Worm (Caenorhabditis elegans) whole organism, young adult: Measurements from ENCODE around the gene str-204.

Source experiments
- B0261.1 ChIP-seq: sonication (generic microtip); optimal IDR thresholded peaks from 2 replicates; lab custom pipeline; 2016; ENCODE audit warnings: mild to moderate bottlenecking, missing genetic modification characterization, moderate library complexity, missing compliant biosample characterization
- C17E4.6 ChIP-seq: fragments of 200-800 bp; sonication (Bioruptor generic); IDR thresholded peaks from 2 replicates; pipeline ENCODE4 v1.3.6; 2022; ENCODE audit warnings: missing genetic modification reagents, missing genetic modification characterization, missing compliant biosample characterization
- D2030.7 ChIP-seq: fragments of 200-800 bp; sonication (Bioruptor generic); IDR thresholded peaks from 2 replicates; pipeline ENCODE4 v1.3.6; 2022; ENCODE audit warnings: missing genetic modification reagents, missing genetic modification characterization, missing compliant biosample characterization
- F23B12.7 ChIP-seq: sonication (generic microtip); optimal IDR thresholded peaks from 2 replicates; lab custom pipeline; 2017; ENCODE audit warnings: missing genetic modification characterization, mild to moderate bottlenecking, missing compliant biosample characterization, antibody characterized with exemption, moderate library complexity; ENCODE audit not compliant: insufficient read depth
- F33H1.4 ChIP-seq: fragments of 200-800 bp; sonication (Bioruptor generic); IDR thresholded peaks from 2 replicates; pipeline ENCODE4 v1.3.6; 2022; ENCODE audit warnings: missing genetic modification reagents, missing genetic modification characterization, missing compliant biosample characterization
- K11D2.4 ChIP-seq: fragments of 200-800 bp; sonication (Bioruptor generic); IDR thresholded peaks from 2 replicates; pipeline ENCODE4 v1.3.6; 2022; ENCODE audit warnings: missing genetic modification reagents, missing genetic modification characterization, missing compliant biosample characterization
- T07F8.4 ChIP-seq: sonication (generic microtip); optimal IDR thresholded peaks from 2 replicates; lab custom pipeline; 2016; ENCODE audit warnings: mild to moderate bottlenecking, missing genetic modification characterization, moderate library complexity, missing compliant biosample characterization
- T26A5.8 ChIP-seq: sonication (generic microtip); optimal IDR thresholded peaks from 2 replicates; lab custom pipeline; 2016; ENCODE audit warnings: missing genetic modification characterization, missing compliant biosample characterization
- Y53G8AR.9 ChIP-seq: fragments of 200-800 bp; sonication (Bioruptor generic); conservative IDR thresholded peaks from 2 replicates; pipeline ENCODE4 v1.3.6; 2022; ENCODE audit warnings: missing genetic modification reagents, missing genetic modification characterization, missing compliant biosample characterization
- Y67H2A.10 ChIP-seq: fragments of 200-800 bp; sonication (Bioruptor generic); conservative IDR thresholded peaks from 2 replicates; pipeline ENCODE4 v1.3.6; 2022; ENCODE audit warnings: missing genetic modification reagents, missing genetic modification characterization, missing compliant biosample characterization
- ZK185.1 ChIP-seq: sonication (generic microtip); optimal IDR thresholded peaks from 2 replicates; lab custom pipeline; 2016; ENCODE audit warnings: mild to moderate bottlenecking, missing genetic modification characterization, missing compliant biosample characterization; ENCODE audit not compliant: poor library complexity, severe bottlenecking
- aptf-2 ChIP-seq: fragments of 200-800 bp; sonication (Bioruptor generic); conservative IDR thresholded peaks from 2 replicates; pipeline ENCODE4 v1.3.6; 2022; ENCODE audit warnings: missing genetic modification reagents, missing genetic modification characterization, missing compliant biosample characterization
- aptf-3 ChIP-seq: fragments of 200-800 bp; sonication (Bioruptor generic); IDR thresholded peaks from 2 replicates; pipeline ENCODE4 v1.3.6; 2022; ENCODE audit warnings: missing genetic modification characterization, missing compliant biosample characterization
- attf-3 ChIP-seq: fragments of 200-800 bp; sonication (Bioruptor generic); conservative IDR thresholded peaks from 2 replicates; pipeline ENCODE4 v1.3.6; 2022; ENCODE audit warnings: missing genetic modification reagents, missing genetic modification characterization, missing compliant biosample characterization
- ccch-3 ChIP-seq: fragments of 200-800 bp; sonication (Bioruptor generic); optimal IDR thresholded peaks from 2 replicates; lab custom pipeline; 2018; ENCODE audit warnings: mild to moderate bottlenecking, missing genetic modification characterization, missing compliant biosample characterization
- cebp-2 ChIP-seq: fragments of 200-800 bp; sonication (Bioruptor generic); IDR thresholded peaks from 2 replicates; pipeline ENCODE4 v1.3.6; 2022; ENCODE audit warnings: missing genetic modification characterization, missing compliant biosample characterization
- ceh-79 ChIP-seq: sonication (generic microtip); optimal IDR thresholded peaks from 2 replicates; lab custom pipeline; 2017; ENCODE audit warnings: mild to moderate bottlenecking, missing genetic modification characterization, missing compliant biosample characterization
- ceh-91 ChIP-seq: fragments of 200-800 bp; sonication (Bioruptor generic); IDR thresholded peaks from 2 replicates; pipeline ENCODE4 v1.3.6; 2022; ENCODE audit warnings: missing genetic modification reagents, missing genetic modification characterization, missing compliant biosample characterization
- dox-1 ChIP-seq: fragments of 200-800 bp; sonication (Bioruptor generic); IDR thresholded peaks from 2 replicates; pipeline ENCODE4 v1.3.6; 2022; ENCODE audit warnings: missing genetic modification reagents, missing genetic modification characterization, missing compliant biosample characterization
- dpff-1 ChIP-seq: sonication (generic microtip); optimal IDR thresholded peaks from 2 replicates; lab custom pipeline; 2017; ENCODE audit warnings: mild to moderate bottlenecking, missing genetic modification characterization, missing compliant biosample characterization
- dpl-1 ChIP-seq: fragments of 150-350 bp; optimal IDR thresholded peaks from 2 replicates; lab custom pipeline; 2014; ENCODE audit warnings: missing biosample characterization, missing genetic modification reagents, missing genetic modification characterization
- efl-1 ChIP-seq: fragments of 150-350 bp; optimal IDR thresholded peaks from 2 replicates; lab custom pipeline; 2014; ENCODE audit warnings: missing biosample characterization, missing genetic modification reagents, missing genetic modification characterization
- egrh-3 ChIP-seq: fragments of 200-800 bp; sonication (Bioruptor generic); IDR thresholded peaks from 2 replicates; pipeline ENCODE4 v1.3.6; 2022; ENCODE audit warnings: missing genetic modification reagents, missing genetic modification characterization, missing compliant biosample characterization
- fkh-3 ChIP-seq: sonication (generic microtip); optimal IDR thresholded peaks from 2 replicates; lab custom pipeline; 2016; ENCODE audit warnings: mild to moderate bottlenecking, missing genetic modification characterization, missing compliant biosample characterization
- hlh-26 ChIP-seq: fragments of 200-800 bp; sonication (Bioruptor generic); conservative IDR thresholded peaks from 2 replicates; pipeline ENCODE4 v1.3.6; 2022; ENCODE audit warnings: missing genetic modification reagents, missing genetic modification characterization, missing compliant biosample characterization
- hrde-1 ChIP-seq: sonication (generic microtip); optimal IDR thresholded peaks from 2 replicates; lab custom pipeline; 2016; ENCODE audit warnings: missing genetic modification characterization, mild to moderate bottlenecking, missing compliant biosample characterization, moderate library complexity, missing genotype, missing genetic modification reagents, borderline replicate concordance
- lag-1 ChIP-seq: fragments of 200-800 bp; sonication (Bioruptor generic); IDR thresholded peaks from 2 replicates; pipeline ENCODE4 v1.3.6; 2022; ENCODE audit warnings: missing genetic modification reagents, missing genetic modification characterization, missing compliant biosample characterization
- let-526 ChIP-seq: fragments of 200-800 bp; sonication (Bioruptor generic); IDR thresholded peaks from 2 replicates; pipeline ENCODE4 v1.3.6; 2022; ENCODE audit warnings: missing genetic modification reagents, missing genetic modification characterization, missing compliant biosample characterization
- let-607 ChIP-seq, 2 experiments: fragments of 200-800 bp in 1 of 2; sonication (Bioruptor generic) in 1 of 2; sonication (generic microtip) in 1 of 2; optimal IDR thresholded peaks; 2 replicates each; lab custom pipeline; 2016 to 2018; ENCODE audit warnings: mild to moderate bottlenecking in 2 of 2, missing compliant biosample characterization in 2 of 2, missing genetic modification characterization in 2 of 2, moderate library complexity in 2 of 2, missing genotype in 1 of 2
- lin-26 ChIP-seq: fragments of 200-800 bp; sonication (Bioruptor generic); IDR thresholded peaks from 2 replicates; pipeline ENCODE4 v1.3.6; 2022; ENCODE audit warnings: missing genetic modification reagents, missing genetic modification characterization, missing compliant biosample characterization
- lin-35 ChIP-seq, 3 experiments: fragments of 150-350 bp in 2 of 3; sonication (generic microtip) in 1 of 3; optimal IDR thresholded peaks; 2 replicates each; lab custom pipeline; 2014 to 2018; ENCODE audit warnings: missing biosample characterization in 3 of 3, missing genetic modification characterization in 3 of 3, missing genetic modification reagents in 3 of 3
- madf-10 ChIP-seq: sonication (generic microtip); optimal IDR thresholded peaks from 2 replicates; lab custom pipeline; 2016; ENCODE audit warnings: mild to moderate bottlenecking, missing genetic modification characterization, missing compliant biosample characterization
- madf-3 ChIP-seq: fragments of 200-800 bp; sonication (Bioruptor generic); IDR thresholded peaks from 2 replicates; pipeline ENCODE4 v1.3.6; 2022; ENCODE audit warnings: missing genetic modification reagents, missing genetic modification characterization, missing compliant biosample characterization
- madf-6 ChIP-seq: fragments of 200-800 bp; sonication (Bioruptor generic); IDR thresholded peaks from 2 replicates; pipeline ENCODE4 v1.3.6; 2022; ENCODE audit warnings: missing genetic modification reagents, missing genetic modification characterization, missing compliant biosample characterization
- mcd-1 ChIP-seq: fragments of 200-800 bp; sonication (Bioruptor generic); IDR thresholded peaks from 2 replicates; pipeline ENCODE4 v1.3.6; 2022; ENCODE audit warnings: missing genetic modification reagents, missing genetic modification characterization, missing compliant biosample characterization
- nfya-1 ChIP-seq: sonication (generic microtip); optimal IDR thresholded peaks from 2 replicates; lab custom pipeline; 2017; ENCODE audit warnings: antibody characterized with exemption, missing compliant biosample characterization, missing genetic modification characterization, borderline replicate concordance; ENCODE audit not compliant: insufficient read depth
- nhr-179 ChIP-seq: sonication (generic microtip); optimal IDR thresholded peaks from 2 replicates; lab custom pipeline; 2016; ENCODE audit warnings: mild to moderate bottlenecking, missing genetic modification characterization, missing compliant biosample characterization
- nhr-27 ChIP-seq: fragments of 200-800 bp; sonication (Bioruptor generic); optimal IDR thresholded peaks from 2 replicates; lab custom pipeline; 2018; ENCODE audit warnings: mild to moderate bottlenecking, missing genetic modification characterization, moderate library complexity, missing compliant biosample characterization
- nhr-80 ChIP-seq: sonication (generic microtip); optimal IDR thresholded peaks from 2 replicates; lab custom pipeline; 2016; ENCODE audit warnings: missing genetic modification characterization, missing compliant biosample characterization
- pha-4 ChIP-seq: fragments of 150-350 bp; sonication (generic microtip); optimal IDR thresholded peaks from 2 replicates; lab custom pipeline; 2014; ENCODE audit warnings: missing biosample characterization, missing genetic modification reagents, missing genetic modification characterization
- rec-8 ChIP-seq, 2 experiments: sonication (generic microtip); optimal IDR thresholded peaks; 2 replicates each; lab custom pipeline; 2016; ENCODE audit warnings: mild to moderate bottlenecking in 2 of 2, missing genetic modification characterization in 2 of 2, missing genetic modification reagents in 2 of 2, missing genotype in 2 of 2, missing biosample characterization in 1 of 2, missing compliant biosample characterization in 1 of 2, moderate library complexity in 1 of 2
- sdz-38 ChIP-seq: sonication (generic microtip); optimal IDR thresholded peaks from 2 replicates; lab custom pipeline; 2016; ENCODE audit warnings: missing genotype, missing genetic modification characterization, missing compliant biosample characterization
- sea-2 ChIP-seq: fragments of 200-800 bp; sonication (Bioruptor generic); IDR thresholded peaks from 2 replicates; pipeline ENCODE4 v1.3.6; 2022; ENCODE audit warnings: missing genetic modification characterization, missing compliant biosample characterization
- snpc-1.3 ChIP-seq: sonication (generic microtip); optimal IDR thresholded peaks from 2 replicates; lab custom pipeline; 2017; ENCODE audit warnings: missing genetic modification characterization, mild to moderate bottlenecking, missing compliant biosample characterization, antibody characterized with exemption, moderate library complexity, missing genotype, missing genetic modification reagents; ENCODE audit not compliant: insufficient read depth
- snpc-3.4 ChIP-seq: sonication (generic microtip); optimal IDR thresholded peaks from 2 replicates; lab custom pipeline; 2017; ENCODE audit warnings: missing genetic modification characterization, mild to moderate bottlenecking, missing compliant biosample characterization, antibody characterized with exemption, moderate library complexity, missing genotype, missing genetic modification reagents
- xnd-1 ChIP-seq: sonication (generic microtip); optimal IDR thresholded peaks from 2 replicates; lab custom pipeline; 2016; ENCODE audit warnings: missing genotype, missing genetic modification reagents, missing genetic modification characterization, missing compliant biosample characterization
- zfh-2 ChIP-seq: fragments of 200-800 bp; sonication (Bioruptor generic); conservative IDR thresholded peaks from 2 replicates; pipeline ENCODE4 v1.3.6; 2022; ENCODE audit warnings: missing genetic modification reagents, missing genetic modification characterization, missing compliant biosample characterization
- ztf-18 ChIP-seq: sonication (generic microtip); optimal IDR thresholded peaks from 2 replicates; lab custom pipeline; 2016; ENCODE audit warnings: missing genotype, mild to moderate bottlenecking, missing genetic modification characterization, missing compliant biosample characterization

The str-204 gene

ce11 chrV:7198403-7198802, 38.9 kb downstream of the str-204 start (continued):
- TF ChIP-seq mcd-1 (GFP tag; lab: Robert Waterston, UW) (no peak), xnd-1 (tag; lab: Kevin White, UChicago) (peak; percentile 56), dpl-1 (GFP tag; lab: Kevin White, UChicago) (no peak), hlh-26 (GFP tag; lab: Robert Waterston, UW) (no peak), madf-3 (GFP tag; lab: Robert Waterston, UW) (peak; percentile 93), let-526 (GFP tag; lab: Robert Waterston, UW) (no peak), nfya-1 (no peak), sdz-38 (no peak), B0261.1 (no peak), aptf-2 (no peak), dox-1 (GFP tag; lab: Robert Waterston, UW) (no peak; the same call in 1 of the 2 replicates), fkh-3 (tag; lab: Kevin White, UChicago) (no peak), ceh-79 (tag; lab: Kevin White, UChicago) (no peak), ceh-91 (GFP tag; lab: Robert Waterston, UW) (no peak), Y53G8AR.9 (peak; percentile 76), ZK185.1 (tag; lab: Kevin White, UChicago) (peak; percentile 8), let-607 (tag; optimal IDR thresholded peaks at IDR 0.05; lab: Kevin White, UChicago) (peak; percentile 46 to 68), pha-4 (tag; lab: Kevin White, UChicago) (peak; percentile 43), C17E4.6 (GFP tag; lab: Robert Waterston, UW) (no peak), madf-6 (peak; percentile 67; the same call in 1 of the 2 replicates), zfh-2 (no peak), ztf-18 (tag; lab: Kevin White, UChicago) (no peak), D2030.7 (GFP tag; lab: Robert Waterston, UW) (no peak), F33H1.4 (GFP tag; lab: Robert Waterston, UW) (0 out of 2 replicates have a peak, but pooled peaks have one; percentile 21), sea-2 (GFP tag; lab: Robert Waterston, UW) (no peak), madf-10 (tag; lab: Kevin White, UChicago) (no peak), Y67H2A.10 (GFP tag; lab: Robert Waterston, UW) (no peak), dpff-1 (tag; lab: Kevin White, UChicago) (peak; percentile 1), nhr-27 (no peak), snpc-3.4 (tag; lab: Kevin White, UChicago) (peak; percentile 6), nhr-179 (tag; lab: Kevin White, UChicago) (no peak), T26A5.8 (tag; lab: Kevin White, UChicago) (no peak), efl-1 (GFP tag; lab: Kevin White, UChicago) (no peak), snpc-1.3 (no peak), hrde-1 (peak; percentile 82), lin-26 (GFP tag; lab: Robert Waterston, UW) (peak; percentile 50; the same call in 1 of the 2 replicates), attf-3 (GFP tag; lab: Robert Waterston, UW) (no peak), aptf-3 (GFP tag; lab: Robert Waterston, UW) (no peak), F23B12.7 (no peak), cebp-2 (GFP tag; lab: Robert Waterston, UW) (no peak), ccch-3 (no peak), egrh-3 (GFP tag; lab: Robert Waterston, UW) (no peak), K11D2.4 (GFP tag; lab: Robert Waterston, UW) (no peak), T07F8.4 (tag; lab: Kevin White, UChicago) (no peak), nhr-80 (tag; lab: Kevin White, UChicago) (peak; percentile 95), lin-35 (GFP tag; optimal IDR thresholded peaks at IDR 0.05; lab: Kevin White, UChicago) (no peak), rec-8 (tag; optimal IDR thresholded peaks at IDR 0.05; lab: Kevin White, UChicago) (no peak), lag-1 (GFP tag; lab: Robert Waterston, UW) (no peak)
